Fruit fly (Drosophila melanogaster) whole organism, adult: ENCODE measurements around the gene Peritrophin-A.

Source experiments
- CG11617 ChIP-seq: fragments of 200-800 bp; sonication (Bioruptor generic); optimal IDR thresholded peaks from 2 replicates; lab custom pipeline; 2017; ENCODE audit warnings: mild to moderate bottlenecking, missing biosample characterization, missing genetic modification reagents, missing genetic modification characterization
- CG12768 ChIP-seq: fragments of 200-800 bp; sonication (Bioruptor generic); optimal IDR thresholded peaks from 2 replicates; lab custom pipeline; 2017; ENCODE audit warnings: missing biosample characterization, missing genetic modification characterization, mild to moderate bottlenecking, moderate library complexity, missing genetic modification reagents
- CG14711 ChIP-seq: fragments of 200-800 bp; sonication (Bioruptor generic); optimal IDR thresholded peaks from 2 replicates; lab custom pipeline; 2018; ENCODE audit warnings: missing biosample characterization, mild to moderate bottlenecking, missing genetic modification characterization, moderate library complexity
- CG1620 ChIP-seq: fragments of 200-800 bp; sonication (Bioruptor generic); optimal IDR thresholded peaks from 2 replicates; lab custom pipeline; 2016; ENCODE audit warnings: missing biosample characterization, missing genetic modification characterization
- CG33017 ChIP-seq: fragments of 200-800 bp; sonication (Bioruptor generic); optimal IDR thresholded peaks from 2 replicates; lab custom pipeline; 2018; ENCODE audit warnings: missing biosample characterization, mild to moderate bottlenecking, missing genetic modification characterization, moderate library complexity
- CG5204 ChIP-seq: fragments of 200-800 bp; sonication (Bioruptor generic); optimal IDR thresholded peaks from 2 replicates; lab custom pipeline; 2016; ENCODE audit warnings: missing biosample characterization, missing genetic modification characterization
- CG7045 ChIP-seq: fragments of 200-800 bp; sonication (Bioruptor generic); optimal IDR thresholded peaks from 2 replicates; lab custom pipeline; 2017; ENCODE audit warnings: missing biosample characterization, mild to moderate bottlenecking, missing genetic modification characterization
- CG7101 ChIP-seq: fragments of 200-800 bp; sonication (Bioruptor generic); optimal IDR thresholded peaks from 2 replicates; lab custom pipeline; 2018; ENCODE audit warnings: missing biosample characterization, mild to moderate bottlenecking, missing genetic modification characterization, moderate library complexity
- Clk ChIP-seq: fragments of 200-800 bp; sonication (Bioruptor generic); optimal IDR thresholded peaks from 2 replicates; lab custom pipeline; 2017; ENCODE audit warnings: missing biosample characterization, missing genetic modification characterization
- Crg-1 ChIP-seq: fragments of 200-800 bp; sonication (Bioruptor generic); optimal IDR thresholded peaks from 2 replicates; lab custom pipeline; 2016; ENCODE audit warnings: missing biosample characterization, missing genetic modification characterization
- Hr96 ChIP-seq: fragments of 200-800 bp; sonication (Bioruptor generic); optimal IDR thresholded peaks from 2 replicates; lab custom pipeline; 2016; ENCODE audit warnings: missing biosample characterization, missing genetic modification characterization
- Mnt ChIP-seq: fragments of 200-800 bp; sonication (Bioruptor generic); optimal IDR thresholded peaks from 2 replicates; lab custom pipeline; 2016; ENCODE audit warnings: missing biosample characterization, mild to moderate bottlenecking, missing genetic modification characterization
- bab1 ChIP-seq: fragments of 200-800 bp; sonication (Bioruptor generic); optimal IDR thresholded peaks from 3 replicates; lab custom pipeline; 2019; ENCODE audit warnings: missing biosample characterization, mild to moderate bottlenecking, missing genetic modification characterization, moderate library complexity
- cic ChIP-seq: fragments of 200-800 bp; sonication (Bioruptor generic); optimal IDR thresholded peaks from 2 replicates; lab custom pipeline; 2017; ENCODE audit warnings: missing biosample characterization, mild to moderate bottlenecking, missing genetic modification characterization, moderate library complexity
- cnc ChIP-seq, 2 experiments: fragments of >200 bp; optimal IDR thresholded peaks; 2 replicates each; lab custom pipeline; 2017
- kay ChIP-seq: fragments of 200-800 bp; sonication (Bioruptor generic); peaks from one replicate; lab custom pipeline; 2016; ENCODE audit warnings: missing biosample characterization, missing genetic modification characterization, borderline replicate concordance
- ovo ChIP-seq: fragments of 200-800 bp; sonication (Bioruptor generic); optimal IDR thresholded peaks from 2 replicates; lab custom pipeline; 2016; ENCODE audit warnings: missing biosample characterization, missing genetic modification characterization
- pad ChIP-seq: fragments of 200-800 bp; sonication (Bioruptor generic); optimal IDR thresholded peaks from 3 replicates; lab custom pipeline; 2017; ENCODE audit warnings: missing biosample characterization, missing genetic modification characterization, mild to moderate bottlenecking, moderate library complexity, missing genetic modification reagents
- tj ChIP-seq: fragments of 200-800 bp; sonication (Bioruptor generic); optimal IDR thresholded peaks from 3 replicates; lab custom pipeline; 2017; ENCODE audit warnings: missing biosample characterization, mild to moderate bottlenecking, missing genetic modification characterization, moderate library complexity
- toe ChIP-seq: fragments of 200-800 bp; sonication (Bioruptor generic); optimal IDR thresholded peaks from 2 replicates; lab custom pipeline; 2016; ENCODE audit warnings: missing biosample characterization, missing genetic modification characterization

Gene Peritrophin-A

dm6 chrX:20245218-20245863, 894 bp downstream of the Peritrophin-A start:
- TF ChIP-seq CG12768 (GFP tag; lab: Kevin White, UChicago): no peak
- no peak for TF ChIP-seq toe (GFP tag; lab: Kevin White, UChicago)
- TF ChIP-seq CG33017 (tag; lab: Kevin White, UChicago): no peak
- no peak for TF ChIP-seq cnc (optimal IDR thresholded peaks at IDR 0.05; lab: Kevin White, UChicago)
- no peak for TF ChIP-seq Clk (GFP tag; lab: Kevin White, UChicago)
- TF ChIP-seq kay (GFP tag; lab: Kevin White, UChicago): no peak
- TF ChIP-seq cic: no peak
- no peak for TF ChIP-seq CG7101
- TF ChIP-seq CG11617 (GFP tag; lab: Kevin White, UChicago): no peak
- no peak for TF ChIP-seq CG1620 (GFP tag; lab: Kevin White, UChicago)
- no peak for TF ChIP-seq Mnt (GFP tag; lab: Kevin White, UChicago)
- no peak for TF ChIP-seq ovo (GFP tag; lab: Kevin White, UChicago)
- no peak for TF ChIP-seq bab1 (GFP tag; lab: Kevin White, UChicago)
- no peak for TF ChIP-seq tj (GFP tag; lab: Kevin White, UChicago)
- no peak for TF ChIP-seq Crg-1
- TF ChIP-seq CG7045 (GFP tag; lab: Kevin White, UChicago): no peak
- TF ChIP-seq Hr96 (GFP tag; lab: Kevin White, UChicago): no peak
- no peak for TF ChIP-seq CG14711 (tag; lab: Kevin White, UChicago)

- no peak for TF ChIP-seq cnc (optimal IDR thresholded peaks at IDR 0.05; lab: Kevin White, UChicago)
- no peak for TF ChIP-seq Hr96 (GFP tag; lab: Kevin White, UChicago)
- TF ChIP-seq CG7045 (GFP tag; lab: Kevin White, UChicago): no peak
- TF ChIP-seq CG5204 (GFP tag; lab: Kevin White, UChicago): no peak
- TF ChIP-seq toe (GFP tag; lab: Kevin White, UChicago): no peak
These were observed 3.3 kb downstream of the Peritrophin-A start for dm6 chrX:20247710-20248109.

- TF ChIP-seq CG1620 (GFP tag; lab: Kevin White, UChicago) (peak; percentile 23), CG11617 (GFP tag; lab: Kevin White, UChicago) (no peak), tj (GFP tag; lab: Kevin White, UChicago) (peak; percentile 8), CG7101 (peak; percentile 21), Hr96 (GFP tag; lab: Kevin White, UChicago) (peak; percentile 22), cnc (optimal IDR thresholded peaks at IDR 0.05; lab: Kevin White, UChicago) (no peak), kay (GFP tag; lab: Kevin White, UChicago) (no peak), CG7045 (GFP tag; lab: Kevin White, UChicago) (no peak), toe (GFP tag; lab: Kevin White, UChicago) (no peak), pad (GFP tag; lab: Kevin White, UChicago) (no peak), Mnt (GFP tag; lab: Kevin White, UChicago) (peak; percentile 38), CG14711 (tag; lab: Kevin White, UChicago) (no peak), bab1 (GFP tag; lab: Kevin White, UChicago) (no peak), Crg-1 (no peak), ovo (GFP tag; lab: Kevin White, UChicago) (no peak), CG5204 (GFP tag; lab: Kevin White, UChicago) (peak; percentile 8), cic (no peak), Clk (GFP tag; lab: Kevin White, UChicago) (no peak), CG12768 (GFP tag; lab: Kevin White, UChicago) (no peak), CG33017 (tag; lab: Kevin White, UChicago) (no peak)
These were observed 6.6 kb downstream of the Peritrophin-A start, which contains the start of the genes CG17068 and Rab10 for dm6 chrX:20251069-20251468. TSS of gene CG17068 (minus strand) at chrX:20251093. TSS of gene Rab10 (plus strand) at chrX:20251338.

- TF ChIP-seq ovo (GFP tag; lab: Kevin White, UChicago) (peak; percentile 77), Mnt (GFP tag; lab: Kevin White, UChicago) (peak; percentile 41), CG7101 (no peak), kay (GFP tag; lab: Kevin White, UChicago) (peak; percentile 4), Crg-1 (no peak)
These were observed 7.2 kb downstream of the Peritrophin-A start for dm6 chrX:20251586-20252160.

- TF ChIP-seq CG7101 (no peak), cic (no peak), Hr96 (GFP tag; lab: Kevin White, UChicago) (no peak), pad (GFP tag; lab: Kevin White, UChicago) (no peak), ovo (GFP tag; lab: Kevin White, UChicago) (no peak), CG33017 (tag; lab: Kevin White, UChicago) (no peak), CG12768 (GFP tag; lab: Kevin White, UChicago) (no peak), CG7045 (GFP tag; lab: Kevin White, UChicago) (no peak), toe (GFP tag; lab: Kevin White, UChicago) (no peak), Crg-1 (no peak), Mnt (GFP tag; lab: Kevin White, UChicago) (no peak), Clk (GFP tag; lab: Kevin White, UChicago) (no peak), CG14711 (tag; lab: Kevin White, UChicago) (no peak), tj (GFP tag; lab: Kevin White, UChicago) (no peak), cnc (optimal IDR thresholded peaks at IDR 0.05; lab: Kevin White, UChicago) (no peak), kay (GFP tag; lab: Kevin White, UChicago) (no peak), bab1 (GFP tag; lab: Kevin White, UChicago) (no peak), CG11617 (GFP tag; lab: Kevin White, UChicago) (no peak), CG5204 (GFP tag; lab: Kevin White, UChicago) (no peak)
These were observed 11.5 kb downstream of the Peritrophin-A start for dm6 chrX:20255977-20256376.
